Fruit fly (Drosophila melanogaster): ENCODE data around the gene eIF4E6.

The eIF4E6 gene

DNA sequence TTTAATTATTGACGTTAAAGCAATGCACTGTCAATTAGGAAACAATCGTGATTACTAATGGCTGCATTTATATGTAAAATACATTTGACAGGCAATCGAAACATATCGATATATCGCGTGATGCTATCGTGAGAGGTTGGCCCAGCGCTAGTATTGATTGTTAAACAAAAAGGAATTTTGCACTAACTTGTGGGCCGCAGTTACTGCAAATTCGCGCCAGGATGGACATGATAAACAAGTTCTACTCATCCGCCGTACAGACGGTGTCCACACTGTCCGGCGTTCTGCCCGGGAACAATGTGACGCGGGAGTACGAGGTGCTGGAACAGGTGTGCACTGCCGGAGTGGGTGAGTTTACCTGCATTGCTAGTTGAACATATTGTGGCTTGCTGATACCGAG lies at the start of gene eIF4E6, which contains the start of gene CG1951:
eIF4E6 (minus strand) TSS at position 53 of the 400 bp plus-strand sequence.
CG1951 (plus strand) TSS at position 115 of the 400 bp plus-strand sequence.
- no peak for TF ChIP-seq woc (GFP tag; optimal IDR thresholded peaks at IDR 0.05)
- no peak for TF ChIP-seq Myc (optimal IDR thresholded peaks at IDR 0.05)
- TF ChIP-seq CG9705 (GFP tag; optimal IDR thresholded peaks at IDR 0.05): no peak
- no peak for TF ChIP-seq Dif (GFP tag; optimal IDR thresholded peaks at IDR 0.05; ENCODE audit: partially characterized antibody)
- TF ChIP-seq Sp1 (GFP tag; optimal IDR thresholded peaks at IDR 0.05): no peak
- TF ChIP-seq psq (GFP tag; optimal IDR thresholded peaks at IDR 0.05): no peak
- TF ChIP-seq Rel (GFP tag; optimal IDR thresholded peaks at IDR 0.05): no peak
- TF ChIP-seq Rel (tag; optimal IDR thresholded peaks at IDR 0.05): peak; percentile 28
- TF ChIP-seq h (GFP tag; optimal IDR thresholded peaks at IDR 0.05): peak; percentile 25
- no peak for TF ChIP-seq fru (GFP tag; optimal IDR thresholded peaks at IDR 0.05)
- peak; percentile 19 for TF ChIP-seq Hr83 (GFP tag; optimal IDR thresholded peaks at IDR 0.05; ENCODE audit: poor library complexity, severe bottlenecking)
- no peak for TF ChIP-seq GATAd (GFP tag; optimal IDR thresholded peaks at IDR 0.05)
- TF ChIP-seq N (GFP tag; optimal IDR thresholded peaks at IDR 0.05): no peak
- no peak for TF ChIP-seq Hr78 (GFP tag; optimal IDR thresholded peaks at IDR 0.05)
- TF ChIP-seq HLH106 (tag; optimal IDR thresholded peaks at IDR 0.05): no peak
- TF ChIP-seq CG32264 (GFP tag; optimal IDR thresholded peaks at IDR 0.05): no peak
- TF ChIP-seq foxo (GFP tag; optimal IDR thresholded peaks at IDR 0.05): no peak

DNA sequence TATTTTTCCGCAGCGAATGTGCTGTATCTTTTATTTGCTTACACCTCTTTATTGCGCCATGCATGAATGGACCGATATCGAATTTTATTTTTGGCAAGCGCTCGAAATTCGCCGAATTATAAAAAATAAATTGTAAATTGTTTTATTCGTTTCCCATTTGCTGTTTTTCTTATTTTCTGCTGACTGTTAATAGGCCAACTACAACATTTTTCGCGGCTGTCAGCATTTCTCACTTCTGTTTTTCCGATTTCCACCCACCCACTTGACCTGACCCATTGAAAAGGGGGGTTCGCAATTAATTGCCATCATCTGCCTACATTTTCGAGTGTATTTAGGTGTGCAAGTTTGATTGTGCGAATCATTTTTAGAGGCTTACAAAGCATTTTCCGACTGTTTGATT lies 49.6 kb upstream of the eIF4E6 start:
- TF ChIP-seq Myc (optimal IDR thresholded peaks at IDR 0.05): no peak
- TF ChIP-seq woc (GFP tag; optimal IDR thresholded peaks at IDR 0.05): no peak
- TF ChIP-seq Dfd (GFP tag; optimal IDR thresholded peaks at IDR 0.05): no peak
- TF ChIP-seq h (GFP tag; optimal IDR thresholded peaks at IDR 0.05): no peak
- no peak for TF ChIP-seq fru (GFP tag; optimal IDR thresholded peaks at IDR 0.05)
- no peak for TF ChIP-seq brk (GFP tag; optimal IDR thresholded peaks at IDR 0.05)
- no peak for TF ChIP-seq sage (GFP tag; optimal IDR thresholded peaks at IDR 0.05)

DNA sequence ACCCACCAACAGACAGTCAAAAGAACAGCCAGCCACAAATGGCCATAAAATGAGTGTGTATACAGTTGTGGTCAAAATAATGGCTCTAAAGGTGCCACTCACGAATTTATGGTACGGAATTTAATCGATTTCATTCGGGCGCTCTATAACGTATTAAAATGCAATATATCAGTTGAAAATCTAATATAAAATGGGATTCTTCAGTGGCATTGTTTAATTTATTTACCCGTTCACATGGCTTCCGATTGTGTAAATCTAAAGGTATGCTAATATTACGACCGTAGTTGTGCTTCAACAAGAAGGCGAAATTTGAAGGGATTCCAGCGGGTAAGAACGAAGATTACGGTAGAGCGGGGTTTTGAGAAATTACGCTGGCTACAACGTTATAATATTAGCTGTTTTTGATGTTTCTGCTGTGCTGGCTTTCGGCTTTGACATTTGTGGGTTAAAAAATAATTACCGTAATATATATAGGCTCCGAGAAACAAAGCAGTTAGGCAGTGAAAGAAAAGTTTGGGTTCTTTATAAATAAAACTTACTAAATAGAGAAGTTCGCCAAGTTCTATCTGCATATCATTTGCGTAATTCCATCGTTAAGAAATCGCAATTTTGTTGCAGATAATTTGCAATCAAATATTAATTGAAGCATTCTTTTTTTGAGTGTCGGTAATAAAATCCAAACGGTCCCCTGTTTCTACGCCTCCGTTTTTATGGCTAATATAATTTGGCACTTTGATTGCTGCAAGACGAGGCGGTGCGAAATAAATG lies 48.8 kb upstream of the eIF4E6 start:
- TF ChIP-seq GATAd (GFP tag; optimal IDR thresholded peaks at IDR 0.05): peak; percentile 48
- TF ChIP-seq CG32264 (GFP tag; optimal IDR thresholded peaks at IDR 0.05): peak; percentile 52
- peak; percentile 67 for TF ChIP-seq OdsH (GFP tag; optimal IDR thresholded peaks at IDR 0.05)
- no peak for TF ChIP-seq sage (GFP tag; optimal IDR thresholded peaks at IDR 0.05)
- TF ChIP-seq sv (GFP tag; optimal IDR thresholded peaks at IDR 0.05): no peak
- no peak for TF ChIP-seq Dfd (GFP tag; optimal IDR thresholded peaks at IDR 0.05)
- TF ChIP-seq br (GFP tag; optimal IDR thresholded peaks at IDR 0.05): peak; percentile 68
- TF ChIP-seq Hnf4 (GFP tag; optimal IDR thresholded peaks at IDR 0.05): peak; percentile 74
- TF ChIP-seq Myc (optimal IDR thresholded peaks at IDR 0.05): no peak
- TF ChIP-seq pan (optimal IDR thresholded peaks at IDR 0.05): no peak
- peak in 1 of 2 experiments; percentile 68 for TF ChIP-seq foxo (GFP tag; optimal IDR thresholded peaks at IDR 0.05)
- no peak for TF ChIP-seq CrebA (GFP tag; optimal IDR thresholded peaks at IDR 0.05; ENCODE audit: borderline replicate concordance)
- TF ChIP-seq Dif (GFP tag; optimal IDR thresholded peaks at IDR 0.05; ENCODE audit: partially characterized antibody): no peak
- TF ChIP-seq psq (GFP tag; optimal IDR thresholded peaks at IDR 0.05): peak; percentile 51
- TF ChIP-seq jim (GFP tag; optimal IDR thresholded peaks at IDR 0.05): no peak
- peak; percentile 22 for TF ChIP-seq brk (GFP tag; optimal IDR thresholded peaks at IDR 0.05)
- peak; percentile 75 for TF ChIP-seq woc (GFP tag; optimal IDR thresholded peaks at IDR 0.05)
- peak; percentile 59 for TF ChIP-seq fru (GFP tag; optimal IDR thresholded peaks at IDR 0.05)
- no peak for TF ChIP-seq usp (GFP tag; optimal IDR thresholded peaks at IDR 0.05)
- TF ChIP-seq Vsx2 (GFP tag; optimal IDR thresholded peaks at IDR 0.05; ENCODE audit: partially characterized antibody): no peak
- peak; percentile 39 for TF ChIP-seq Hr83 (GFP tag; optimal IDR thresholded peaks at IDR 0.05; ENCODE audit: poor library complexity, severe bottlenecking)
- TF ChIP-seq Hr78 (GFP tag; optimal IDR thresholded peaks at IDR 0.05): no peak
- TF ChIP-seq lola (GFP tag; optimal IDR thresholded peaks at IDR 0.05): no peak
- TF ChIP-seq dsf (GFP tag; optimal IDR thresholded peaks at IDR 0.05; ENCODE audit: borderline replicate concordance): no peak
- TF ChIP-seq Rel (GFP tag; optimal IDR thresholded peaks at IDR 0.05): no peak
- peak; percentile 30 for TF ChIP-seq Rel (tag; optimal IDR thresholded peaks at IDR 0.05)
- TF ChIP-seq h (GFP tag; optimal IDR thresholded peaks at IDR 0.05): peak; percentile 79
- TF ChIP-seq ey (GFP tag; optimal IDR thresholded peaks at IDR 0.05): peak; percentile 81
- no peak for TF ChIP-seq dl (GFP tag; optimal IDR thresholded peaks at IDR 0.05; ENCODE audit: insufficient read depth in 1 of 2, partially characterized antibody in 2 of 2)
- peak; percentile 68 for TF ChIP-seq tai (GFP tag; optimal IDR thresholded peaks at IDR 0.05)
- TF ChIP-seq Mio (GFP tag; optimal IDR thresholded peaks at IDR 0.05): peak; percentile 42
- TF ChIP-seq Jra (GFP tag; optimal IDR thresholded peaks at IDR 0.05): peak; percentile 59
- peak; percentile 74 for TF ChIP-seq HLH106 (tag; optimal IDR thresholded peaks at IDR 0.05)
- peak; percentile 80 for TF ChIP-seq rgr (GFP tag; optimal IDR thresholded peaks at IDR 0.05)
- TF ChIP-seq dmrt93B (GFP tag; optimal IDR thresholded peaks at IDR 0.05): peak; percentile 37
- TF ChIP-seq Sp1 (GFP tag; optimal IDR thresholded peaks at IDR 0.05): peak; percentile 76

Data from whole organism, wandering third instar larva.